Worm (Caenorhabditis elegans) whole organism, young adult: ENCODE results near the gene mnk-1.

Experiments used
- B0336.3 ChIP-seq: fragments of 200-800 bp; sonication (Bioruptor generic); IDR thresholded peaks from 2 replicates; pipeline ENCODE4 v1.3.6; 2022; ENCODE audit warnings: missing genetic modification characterization, missing compliant biosample characterization
- C17E4.6 ChIP-seq: fragments of 200-800 bp; sonication (Bioruptor generic); IDR thresholded peaks from 2 replicates; pipeline ENCODE4 v1.3.6; 2022; ENCODE audit warnings: missing genetic modification reagents, missing genetic modification characterization, missing compliant biosample characterization
- F39B2.1 ChIP-seq: fragments of 200-800 bp; sonication (Bioruptor generic); IDR thresholded peaks from 2 replicates; pipeline ENCODE4 v1.3.6; 2022; ENCODE audit warnings: missing genetic modification reagents, missing genetic modification characterization, missing compliant biosample characterization
- F52B5.7 ChIP-seq: sonication (generic microtip); optimal IDR thresholded peaks from 2 replicates; lab custom pipeline; 2016; ENCODE audit warnings: mild to moderate bottlenecking, missing genetic modification characterization, missing compliant biosample characterization
- T26A5.8 ChIP-seq: sonication (generic microtip); optimal IDR thresholded peaks from 2 replicates; lab custom pipeline; 2016; ENCODE audit warnings: missing genetic modification characterization, missing compliant biosample characterization
- Y56A3A.18 ChIP-seq: fragments of 200-800 bp; sonication (Bioruptor generic); IDR thresholded peaks from 2 replicates; pipeline ENCODE4 v1.3.6; 2022; ENCODE audit warnings: missing genetic modification reagents, missing genetic modification characterization, missing compliant biosample characterization
- Y95B8A.8 ChIP-seq: fragments of 200-800 bp; sonication (Bioruptor generic); IDR thresholded peaks from 2 replicates; pipeline ENCODE4 v1.3.6; 2022; ENCODE audit warnings: missing genetic modification reagents, missing genetic modification characterization, missing compliant biosample characterization
- ama-1 ChIP-seq, 3 experiments: fragments of 150-350 bp in 1 of 3; sonication (generic microtip) in 2 of 3; optimal IDR thresholded peaks; 2 replicates each; lab custom pipeline; 2014 to 2018; ENCODE audit warnings: missing biosample characterization in 2 of 3, missing genetic modification characterization in 2 of 3, missing genetic modification reagents in 2 of 3
- atf-7 ChIP-seq: sonication (generic microtip); optimal IDR thresholded peaks from 2 replicates; lab custom pipeline; 2017; ENCODE audit warnings: mild to moderate bottlenecking, missing genetic modification characterization, missing compliant biosample characterization
- athp-1 ChIP-seq: sonication (generic microtip); optimal IDR thresholded peaks from 2 replicates; lab custom pipeline; 2017; ENCODE audit warnings: mild to moderate bottlenecking, missing genetic modification characterization, missing compliant biosample characterization
- attf-3 ChIP-seq: fragments of 200-800 bp; sonication (Bioruptor generic); conservative IDR thresholded peaks from 2 replicates; pipeline ENCODE4 v1.3.6; 2022; ENCODE audit warnings: missing genetic modification reagents, missing genetic modification characterization, missing compliant biosample characterization
- bed-2 ChIP-seq: fragments of 200-800 bp; sonication (Bioruptor generic); IDR thresholded peaks from 2 replicates; pipeline ENCODE4 v1.3.6; 2022; ENCODE audit warnings: missing genetic modification reagents, missing genetic modification characterization, missing compliant biosample characterization
- cebp-2 ChIP-seq: fragments of 200-800 bp; sonication (Bioruptor generic); IDR thresholded peaks from 2 replicates; pipeline ENCODE4 v1.3.6; 2022; ENCODE audit warnings: missing genetic modification characterization, missing compliant biosample characterization
- ceh-40 ChIP-seq: fragments of 200-800 bp; sonication (Bioruptor generic); IDR thresholded peaks from 2 replicates; pipeline ENCODE4 v1.3.6; 2022; ENCODE audit warnings: missing genetic modification characterization, missing compliant biosample characterization
- ceh-58 ChIP-seq: fragments of 200-800 bp; sonication (Bioruptor generic); IDR thresholded peaks from 2 replicates; pipeline ENCODE4 v1.3.6; 2022; ENCODE audit warnings: missing genetic modification characterization, missing compliant biosample characterization
- chd-7 ChIP-seq: sonication (generic microtip); optimal IDR thresholded peaks from 2 replicates; lab custom pipeline; 2016; ENCODE audit warnings: mild to moderate bottlenecking, missing genetic modification characterization, moderate library complexity, missing compliant biosample characterization
- dpff-1 ChIP-seq: sonication (generic microtip); optimal IDR thresholded peaks from 2 replicates; lab custom pipeline; 2017; ENCODE audit warnings: mild to moderate bottlenecking, missing genetic modification characterization, missing compliant biosample characterization
- dpl-1 ChIP-seq: fragments of 150-350 bp; optimal IDR thresholded peaks from 2 replicates; lab custom pipeline; 2014; ENCODE audit warnings: missing biosample characterization, missing genetic modification reagents, missing genetic modification characterization
- egrh-3 ChIP-seq: fragments of 200-800 bp; sonication (Bioruptor generic); IDR thresholded peaks from 2 replicates; pipeline ENCODE4 v1.3.6; 2022; ENCODE audit warnings: missing genetic modification reagents, missing genetic modification characterization, missing compliant biosample characterization
- fkh-3 ChIP-seq: sonication (generic microtip); optimal IDR thresholded peaks from 2 replicates; lab custom pipeline; 2016; ENCODE audit warnings: mild to moderate bottlenecking, missing genetic modification characterization, missing compliant biosample characterization
- him-1 ChIP-seq: sonication (generic microtip); optimal IDR thresholded peaks from 2 replicates; lab custom pipeline; 2016; ENCODE audit warnings: missing genotype, missing genetic modification reagents, missing genetic modification characterization, missing compliant biosample characterization
- hlh-12 ChIP-seq: sonication (generic microtip); optimal IDR thresholded peaks from 2 replicates; lab custom pipeline; 2016; ENCODE audit warnings: missing genetic modification characterization, missing compliant biosample characterization
- hmg-1.2 ChIP-seq: fragments of 200-800 bp; sonication (Bioruptor generic); IDR thresholded peaks from 2 replicates; pipeline ENCODE4 v1.3.6; 2022; ENCODE audit warnings: missing genetic modification reagents, missing genetic modification characterization, missing compliant biosample characterization
- hsf-1 ChIP-seq: fragments of 200-800 bp; sonication (Bioruptor generic); IDR thresholded peaks from 2 replicates; pipeline ENCODE4 v1.3.6; 2022; ENCODE audit warnings: missing genetic modification reagents, missing genetic modification characterization, missing compliant biosample characterization
- let-526 ChIP-seq: fragments of 200-800 bp; sonication (Bioruptor generic); IDR thresholded peaks from 2 replicates; pipeline ENCODE4 v1.3.6; 2022; ENCODE audit warnings: missing genetic modification reagents, missing genetic modification characterization, missing compliant biosample characterization
- let-607 ChIP-seq, 2 experiments: fragments of 200-800 bp in 1 of 2; sonication (Bioruptor generic) in 1 of 2; sonication (generic microtip) in 1 of 2; optimal IDR thresholded peaks; 2 replicates each; lab custom pipeline; 2016 to 2018; ENCODE audit warnings: mild to moderate bottlenecking in 2 of 2, missing compliant biosample characterization in 2 of 2, missing genetic modification characterization in 2 of 2, moderate library complexity in 2 of 2, missing genotype in 1 of 2
- lin-35 ChIP-seq, 3 experiments: fragments of 150-350 bp in 2 of 3; sonication (generic microtip) in 1 of 3; optimal IDR thresholded peaks; 2 replicates each; lab custom pipeline; 2014 to 2018; ENCODE audit warnings: missing biosample characterization in 3 of 3, missing genetic modification characterization in 3 of 3, missing genetic modification reagents in 3 of 3
- lin-54 ChIP-seq: fragments of 200-800 bp; sonication (Bioruptor generic); optimal IDR thresholded peaks from 2 replicates; lab custom pipeline; 2018; ENCODE audit warnings: mild to moderate bottlenecking, missing genetic modification characterization, missing compliant biosample characterization
- madf-3 ChIP-seq: fragments of 200-800 bp; sonication (Bioruptor generic); IDR thresholded peaks from 2 replicates; pipeline ENCODE4 v1.3.6; 2022; ENCODE audit warnings: missing genetic modification reagents, missing genetic modification characterization, missing compliant biosample characterization
- nfya-1 ChIP-seq: sonication (generic microtip); optimal IDR thresholded peaks from 2 replicates; lab custom pipeline; 2017; ENCODE audit warnings: antibody characterized with exemption, missing compliant biosample characterization, missing genetic modification characterization, borderline replicate concordance; ENCODE audit not compliant: insufficient read depth
- nhr-179 ChIP-seq: sonication (generic microtip); optimal IDR thresholded peaks from 2 replicates; lab custom pipeline; 2016; ENCODE audit warnings: mild to moderate bottlenecking, missing genetic modification characterization, missing compliant biosample characterization
- nhr-27 ChIP-seq: fragments of 200-800 bp; sonication (Bioruptor generic); optimal IDR thresholded peaks from 2 replicates; lab custom pipeline; 2018; ENCODE audit warnings: mild to moderate bottlenecking, missing genetic modification characterization, moderate library complexity, missing compliant biosample characterization
- pbrm-1 ChIP-seq: fragments of 200-800 bp; sonication (Bioruptor generic); IDR thresholded peaks from 2 replicates; pipeline ENCODE4 v1.3.6; 2022; ENCODE audit warnings: missing genetic modification reagents, missing genetic modification characterization, missing compliant biosample characterization
- repo-1 ChIP-seq: sonication (generic microtip); optimal IDR thresholded peaks from 2 replicates; lab custom pipeline; 2017; ENCODE audit warnings: mild to moderate bottlenecking, missing genetic modification characterization, missing compliant biosample characterization
- sea-2 ChIP-seq: fragments of 200-800 bp; sonication (Bioruptor generic); IDR thresholded peaks from 2 replicates; pipeline ENCODE4 v1.3.6; 2022; ENCODE audit warnings: missing genetic modification characterization, missing compliant biosample characterization
- snpc-3.4 ChIP-seq: sonication (generic microtip); optimal IDR thresholded peaks from 2 replicates; lab custom pipeline; 2017; ENCODE audit warnings: missing genetic modification characterization, mild to moderate bottlenecking, missing compliant biosample characterization, antibody characterized with exemption, moderate library complexity, missing genotype, missing genetic modification reagents
- unc-62 ChIP-seq: fragments of 150-350 bp; optimal IDR thresholded peaks from 2 replicates; lab custom pipeline; 2014; ENCODE audit warnings: missing biosample characterization, missing genetic modification reagents, missing genetic modification characterization
- ztf-28 ChIP-seq: fragments of 200-800 bp; sonication (Bioruptor generic); IDR thresholded peaks from 2 replicates; pipeline ENCODE4 v1.3.6; 2022; ENCODE audit warnings: missing genetic modification reagents, missing genetic modification characterization, missing compliant biosample characterization

The mnk-1 gene

DNA sequence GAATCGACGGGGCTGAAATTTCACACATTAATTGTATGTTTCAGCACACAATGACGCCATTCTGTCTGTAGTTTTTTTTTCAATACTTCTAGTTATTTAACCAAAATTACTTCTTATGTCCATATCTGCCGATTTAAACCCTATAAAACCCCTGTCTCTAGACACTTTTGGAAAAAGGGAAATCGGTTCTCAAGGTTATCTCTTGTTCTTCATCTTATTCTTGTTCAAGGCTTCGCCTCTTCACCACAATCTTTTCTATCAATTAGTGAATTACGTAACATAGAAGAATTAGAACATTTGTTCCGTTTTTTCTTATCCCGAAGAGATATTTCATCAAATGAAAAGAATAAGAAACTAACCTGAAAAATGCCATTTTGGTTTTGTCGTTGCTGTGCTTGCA, 54.2 kb downstream of the mnk-1 start:
- TF ChIP-seq T26A5.8 (no peak), ceh-58 (GFP tag; lab: Robert Waterston, UW) (no peak), bed-2 (GFP tag; lab: Robert Waterston, UW) (no peak), F52B5.7 (no peak), lin-54 (GFP tag; lab: Kevin White, UChicago) (no peak), nhr-179 (no peak), egrh-3 (no peak), let-526 (GFP tag; lab: Robert Waterston, UW) (no peak), ztf-28 (GFP tag; lab: Robert Waterston, UW) (no peak), snpc-3.4 (tag; lab: Kevin White, UChicago) (no peak), chd-7 (tag; lab: Kevin White, UChicago) (no peak), attf-3 (no peak), nfya-1 (tag; lab: Kevin White, UChicago) (no peak), sea-2 (no peak), nhr-27 (tag; lab: Kevin White, UChicago) (no peak), him-1 (tag; lab: Kevin White, UChicago) (no peak)

DNA sequence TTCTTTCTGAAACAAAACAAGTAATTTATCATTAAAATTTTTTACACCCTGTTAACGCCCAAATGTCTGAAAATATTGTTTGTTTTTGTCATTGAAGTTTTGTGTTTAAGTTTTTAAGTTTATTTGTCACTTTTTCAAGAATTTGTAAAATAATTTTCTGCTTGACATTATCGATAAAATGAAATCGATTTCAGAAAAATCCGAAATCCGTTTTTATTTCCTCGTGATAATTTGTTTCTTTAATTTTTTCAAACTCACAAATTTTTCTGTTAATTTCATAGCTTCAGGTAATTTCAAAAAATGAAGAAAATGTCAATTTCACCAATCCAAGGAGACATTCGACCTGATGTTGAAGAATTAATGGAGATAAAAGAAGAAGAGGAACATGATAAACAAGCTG, 58.9 kb downstream of the mnk-1 start, which contains the start of gene ZK666.12:
Gene ZK666.12, plus strand, starts transcription at position 301 of the 400 bp plus-strand sequence.
- TF ChIP-seq Y56A3A.18 (GFP tag; lab: Robert Waterston, UW): no peak
- no peak for TF ChIP-seq pbrm-1 (GFP tag; lab: Robert Waterston, UW)
- no peak for TF ChIP-seq bed-2 (GFP tag; lab: Robert Waterston, UW)
- no peak for TF ChIP-seq F39B2.1 (GFP tag; lab: Robert Waterston, UW)
- no peak for TF ChIP-seq athp-1 (tag; lab: Kevin White, UChicago)
- TF ChIP-seq F52B5.7: no peak
- TF ChIP-seq fkh-3: no peak

DNA sequence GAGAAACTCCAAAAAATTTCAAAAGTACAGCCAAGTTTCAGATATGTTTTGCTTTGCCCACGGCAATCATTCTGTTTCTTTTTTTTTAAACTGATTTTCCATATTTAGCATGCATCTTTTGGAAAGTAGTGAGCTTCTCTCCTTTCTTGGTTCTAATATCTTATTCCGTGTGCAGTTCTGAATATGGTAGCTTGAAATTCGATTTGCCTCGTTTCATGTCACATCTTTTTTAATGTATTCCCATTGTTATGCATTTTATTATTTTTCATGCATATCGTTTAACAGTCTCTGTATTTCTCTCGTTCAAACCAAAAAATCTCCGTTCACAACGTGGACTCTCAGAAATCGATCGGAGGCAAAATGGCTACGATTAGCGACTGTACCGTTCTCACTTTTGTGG, 60.4 kb downstream of the mnk-1 start, which contains the start of gene ZK666.14:
Gene ZK666.14, plus strand, starts transcription at position 301 of the 400 bp plus-strand sequence.
- TF ChIP-seq dpl-1 (no peak), Y95B8A.8 (GFP tag; lab: Robert Waterston, UW) (no peak), athp-1 (tag; lab: Kevin White, UChicago) (no peak), madf-3 (GFP tag; lab: Robert Waterston, UW) (no peak), pbrm-1 (GFP tag; lab: Robert Waterston, UW) (no peak), ceh-40 (GFP tag; lab: Robert Waterston, UW) (no peak), hlh-12 (no peak), unc-62 (GFP tag; lab: Kevin White, UChicago) (no peak), dpff-1 (no peak), cebp-2 (GFP tag; lab: Robert Waterston, UW) (no peak), ama-1 (optimal IDR thresholded peaks at IDR 0.05; lab: Kevin White, UChicago) (no peak), ama-1 (GFP tag; optimal IDR thresholded peaks at IDR 0.05; lab: Kevin White, UChicago) (no peak), T26A5.8 (no peak), repo-1 (tag; lab: Kevin White, UChicago) (no peak), let-607 (tag; optimal IDR thresholded peaks at IDR 0.05; lab: Kevin White, UChicago) (no peak), hsf-1 (no peak), B0336.3 (GFP tag; lab: Robert Waterston, UW) (no peak), atf-7 (tag; lab: Kevin White, UChicago) (no peak), hmg-1.2 (GFP tag; lab: Robert Waterston, UW) (no peak), C17E4.6 (GFP tag; lab: Robert Waterston, UW) (no peak), lin-35 (GFP tag; optimal IDR thresholded peaks at IDR 0.05; lab: Kevin White, UChicago) (no peak)
